Worm (Caenorhabditis elegans): ENCODE results near the gene ZK632.2.

ce11 chrIII:9751074-9751473 lies 47.8 kb upstream of the ZK632.2 start, which contains the start of gene T05G5.5:
- TF ChIP-seq flt-1 (GFP tag; IDR thresholded peaks at IDR 0.05) (no peak), ref-1 (GFP tag; conservative IDR thresholded peaks at IDR 0.05) (no peak)

Measured in whole organism, midembryonic.